Worm (Caenorhabditis elegans) whole organism, midembryonic: Measurements from ENCODE around the gene C18B2.4.

Experiments used
- T22C8.4 ChIP-seq: fragments of 200-800 bp; sonication (Bioruptor generic); IDR thresholded peaks from 2 replicates; pipeline ENCODE4 v1.3.6; 2022; ENCODE audit warnings: missing genetic modification characterization, missing compliant biosample characterization
- cog-1 ChIP-seq: sonication (generic microtip); optimal IDR thresholded peaks from 2 replicates; lab custom pipeline; 2016; ENCODE audit warnings: missing genetic modification characterization, missing compliant biosample characterization
- flt-1 ChIP-seq: fragments of 200-800 bp; sonication (Bioruptor generic); IDR thresholded peaks from 2 replicates; pipeline ENCODE4 v1.3.6; 2022; ENCODE audit warnings: missing genetic modification characterization, missing compliant biosample characterization
- med-1 ChIP-seq: sonication (generic microtip); optimal IDR thresholded peaks from 2 replicates; lab custom pipeline; 2017; ENCODE audit warnings: missing genetic modification characterization, mild to moderate bottlenecking, missing compliant biosample characterization, antibody characterized with exemption, missing genetic modification reagents; ENCODE audit not compliant: insufficient read depth
- ztf-23 ChIP-seq: fragments of 200-800 bp; sonication (Bioruptor generic); IDR thresholded peaks from 2 replicates; pipeline ENCODE4 v1.3.6; 2022; ENCODE audit warnings: missing genetic modification reagents, missing genetic modification characterization, missing compliant biosample characterization
- ztf-29 ChIP-seq: fragments of 200-800 bp; sonication (Bioruptor generic); IDR thresholded peaks from 2 replicates; pipeline ENCODE4 v1.3.6; 2022; ENCODE audit warnings: missing genetic modification reagents, missing genetic modification characterization, missing compliant biosample characterization

ce11 chrX:3596303-3596772 is 9.2 kb downstream of the C18B2.4 start, which contains the start of gene T27A10.6:
- TF ChIP-seq cog-1 (tag; lab: Kevin White, UChicago): no peak
- no peak for TF ChIP-seq ztf-23 (GFP tag; lab: Robert Waterston, UW)
- TF ChIP-seq med-1 (GFP tag; lab: Kevin White, UChicago): no peak
- no peak for TF ChIP-seq T22C8.4 (GFP tag; lab: Robert Waterston, UW)
- TF ChIP-seq flt-1 (GFP tag; lab: Robert Waterston, UW): no peak
- TF ChIP-seq ztf-29: no peak
